Fruit fly (Drosophila melanogaster): Measurements from ENCODE around the gene tgo.

tgo gene

dm6 chr3R:9031797-9032418, 12.1 kb upstream of the tgo start (continued):
- TF ChIP-seq NK7.1 (GFP tag; optimal IDR thresholded peaks at IDR 0.05) (peak; percentile 78), slou (GFP tag; optimal IDR thresholded peaks at IDR 0.05) (peak; percentile 28), CG2889 (GFP tag; IDR thresholded peaks at IDR 0.05) (peak; percentile 87), nom (GFP tag; optimal IDR thresholded peaks at IDR 0.05) (peak; percentile 97), CG16779 (GFP tag; IDR thresholded peaks at IDR 0.05) (peak; percentile 74), HLH3B (GFP tag; IDR thresholded peaks at IDR 0.05) (peak; percentile 92), Blimp-1 (GFP tag; optimal IDR thresholded peaks at IDR 0.05) (peak; percentile 87), CG11085 (GFP tag; IDR thresholded peaks at IDR 0.05) (peak; percentile 74), repo (GFP tag; optimal IDR thresholded peaks at IDR 0.05) (peak; percentile 68), Hsf (GFP tag; optimal IDR thresholded peaks at IDR 0.05) (peak; percentile 90), ewg (GFP tag; optimal IDR thresholded peaks at IDR 0.05) (peak; percentile 86), bab2 (GFP tag; optimal IDR thresholded peaks at IDR 0.05) (peak; percentile 70), Doc2 (GFP tag; IDR thresholded peaks at IDR 0.05) (no peak), fd3F (GFP tag; optimal IDR thresholded peaks at IDR 0.05) (peak; percentile 86), trh (GFP tag; optimal IDR thresholded peaks at IDR 0.05) (no peak), cad (GFP tag; optimal IDR thresholded peaks at IDR 0.05) (no peak), Mad (GFP tag; optimal IDR thresholded peaks at IDR 0.05) (peak; percentile 77), CG10321 (GFP tag; IDR thresholded peaks at IDR 0.05) (peak; percentile 60; the same call in 1 of the 2 replicates), ab (GFP tag; optimal IDR thresholded peaks at IDR 0.05) (no peak), CG7357 (GFP tag; IDR thresholded peaks at IDR 0.05) (peak; percentile 63; the same call in 1 of the 3 replicates), Dll (GFP tag; IDR thresholded peaks at IDR 0.05; ENCODE audit: partially characterized antibody) (no peak), CG12744 (GFP tag; optimal IDR thresholded peaks at IDR 0.05) (peak; percentile 44), az2 (GFP tag; optimal IDR thresholded peaks at IDR 0.05) (peak; percentile 81), CG14667 (GFP tag; IDR thresholded peaks at IDR 0.05) (peak; percentile 87), pho (GFP tag; optimal IDR thresholded peaks at IDR 0.05) (peak; percentile 85), amos (GFP tag; IDR thresholded peaks at IDR 0.05; ENCODE audit: partially characterized antibody) (no peak), sr (GFP tag; IDR thresholded peaks at IDR 0.05) (peak; percentile 83), CG10543 (GFP tag; optimal IDR thresholded peaks at IDR 0.05) (no peak), bbx (GFP tag; IDR thresholded peaks at IDR 0.05; ENCODE audit: partially characterized antibody) (no peak), lilli (GFP tag; optimal IDR thresholded peaks at IDR 0.05) (peak; percentile 94), mam (GFP tag; optimal IDR thresholded peaks at IDR 0.05) (peak; percentile 87), CG8478 (optimal IDR thresholded peaks at IDR 0.05) (no peak), crp (GFP tag; optimal IDR thresholded peaks at IDR 0.05) (peak; percentile 13 to 41), zfh2 (GFP tag; optimal IDR thresholded peaks at IDR 0.05) (peak; percentile 83), lola (GFP tag; optimal IDR thresholded peaks at IDR 0.05) (peak in 1 of 3 experiments; percentile 53), CG11560 (tag; IDR thresholded peaks at IDR 0.05) (peak; percentile 69; the same call in 2 of the 3 replicates), Fer3 (tag; optimal IDR thresholded peaks at IDR 0.05) (peak; percentile 90), maf-S (GFP tag; optimal IDR thresholded peaks at IDR 0.05) (peak; percentile 69), CG13775 (GFP tag; optimal IDR thresholded peaks at IDR 0.05) (peak; percentile 78), HLH4C (GFP tag; IDR thresholded peaks at IDR 0.05; ENCODE audit: partially characterized antibody) (no peak), CG9727 (GFP tag; optimal IDR thresholded peaks at IDR 0.05) (peak; percentile 80), CG17359 (tag; optimal IDR thresholded peaks at IDR 0.05) (peak; percentile 95), CG9817 (tag; optimal IDR thresholded peaks at IDR 0.05) (peak; percentile 73), CG6683 (GFP tag; optimal IDR thresholded peaks at IDR 0.05) (peak; percentile 73), CG12155 (GFP tag; optimal IDR thresholded peaks at IDR 0.05) (peak; percentile 79), jigr1 (GFP tag; IDR thresholded peaks at IDR 0.05) (peak; percentile 66; the same call in 1 of the 3 replicates), CG8765 (GFP tag; IDR thresholded peaks at IDR 0.05) (peak; percentile 47; the same call in 1 of the 2 replicates), Xbp1 (GFP tag; optimal IDR thresholded peaks at IDR 0.05) (peak; percentile 86), ash1 (GFP tag; optimal IDR thresholded peaks at IDR 0.05) (peak; percentile 53), CG42726 (GFP tag; IDR thresholded peaks at IDR 0.05; ENCODE audit: partially characterized antibody) (no peak)

Data from whole organism, embryonic.